Fruit fly (Drosophila melanogaster): Measurements from ENCODE around the gene CG6026.

The CG6026 gene

dm6 chr3R:19028758-19029157, 4.6 kb upstream of the CG6026 start, which contains the start of the genes GatA and P5cr (continued):
- TF ChIP-seq br (optimal IDR thresholded peaks at IDR 0.05) (no peak), CG6683 (GFP tag; optimal IDR thresholded peaks at IDR 0.05) (peak; percentile 61), CG11093 (GFP tag; IDR thresholded peaks at IDR 0.05) (no peak; the same call in 2 of the 3 replicates), dpn (GFP tag; optimal IDR thresholded peaks at IDR 0.05) (peak; percentile 83 to 92), peb (GFP tag; IDR thresholded peaks at IDR 0.05) (no peak), CG4328 (GFP tag; optimal IDR thresholded peaks at IDR 0.05) (no peak), psq (GFP tag; optimal IDR thresholded peaks at IDR 0.05) (peak; percentile 19), CG18262 (tag; optimal IDR thresholded peaks at IDR 0.05) (peak; percentile 32), vvl (GFP tag; IDR thresholded peaks at IDR 0.05) (peak; percentile 87), Trl (optimal IDR thresholded peaks at IDR 0.05) (no peak), Trl (GFP tag; optimal IDR thresholded peaks at IDR 0.05) (peak; percentile 81), Gug (GFP tag; IDR thresholded peaks at IDR 0.05) (peak; percentile 96), Bgb (GFP tag; IDR thresholded peaks at IDR 0.05; ENCODE audit: partially characterized antibody) (peak; percentile 11; the same call in 1 of the 2 replicates), tin (GFP tag; optimal IDR thresholded peaks at IDR 0.05) (peak; percentile 84), CG12071 (GFP tag; optimal IDR thresholded peaks at IDR 0.05) (peak; percentile 79), Lim3 (GFP tag; IDR thresholded peaks at IDR 0.05) (no peak), pfk (GFP tag; optimal IDR thresholded peaks at IDR 0.05) (no peak), odd (GFP tag; optimal IDR thresholded peaks at IDR 0.05) (peak; percentile 60), Lpt (GFP tag; optimal IDR thresholded peaks at IDR 0.05) (no peak), CG12769 (tag; optimal IDR thresholded peaks at IDR 0.05) (peak; percentile 96), crp (GFP tag; optimal IDR thresholded peaks at IDR 0.05) (peak in 1 of 2 experiments; percentile 78), Opbp (GFP tag; IDR thresholded peaks at IDR 0.05; ENCODE audit: partially characterized antibody) (no peak), Chrac-16 (GFP tag; optimal IDR thresholded peaks at IDR 0.05) (peak; percentile 78), Dp (GFP tag; optimal IDR thresholded peaks at IDR 0.05) (peak; percentile 30), Sry-β (GFP tag; optimal IDR thresholded peaks at IDR 0.05) (no peak), sd (tag; optimal IDR thresholded peaks at IDR 0.05) (peak; percentile 74), pnt (GFP tag; optimal IDR thresholded peaks at IDR 0.05) (peak; percentile 78), onecut (GFP tag; IDR thresholded peaks at IDR 0.05) (peak; percentile 96), Sox100B (GFP tag; optimal IDR thresholded peaks at IDR 0.05) (no peak), fd3F (GFP tag; optimal IDR thresholded peaks at IDR 0.05) (peak; percentile 77), run (tag; optimal IDR thresholded peaks at IDR 0.05) (no peak), salm (tag; optimal IDR thresholded peaks at IDR 0.05) (peak; percentile 49), CG10654 (GFP tag; optimal IDR thresholded peaks at IDR 0.05) (peak; percentile 71), CG11504 (tag; optimal IDR thresholded peaks at IDR 0.05) (peak; percentile 72), fru (optimal IDR thresholded peaks at IDR 0.05) (no peak), CG17568 (GFP tag; optimal IDR thresholded peaks at IDR 0.05) (no peak), ro (GFP tag; IDR thresholded peaks at IDR 0.05) (no peak), CG17359 (tag; optimal IDR thresholded peaks at IDR 0.05) (peak; percentile 76), CG3065 (GFP tag; optimal IDR thresholded peaks at IDR 0.05) (peak; percentile 33), pita (GFP tag; optimal IDR thresholded peaks at IDR 0.05) (no peak), CG8944 (GFP tag; optimal IDR thresholded peaks at IDR 0.05) (peak; percentile 86), CG10147 (GFP tag; optimal IDR thresholded peaks at IDR 0.05) (peak; percentile 62), CG11085 (GFP tag; IDR thresholded peaks at IDR 0.05) (peak; percentile 82), Hmx (GFP tag; optimal IDR thresholded peaks at IDR 0.05) (no peak), jumu (GFP tag; optimal IDR thresholded peaks at IDR 0.05) (peak; percentile 86), mirr (GFP tag; optimal IDR thresholded peaks at IDR 0.05) (peak; percentile 87), Sry-δ (GFP tag; optimal IDR thresholded peaks at IDR 0.05) (peak; percentile 43), luna (GFP tag; optimal IDR thresholded peaks at IDR 0.05) (peak; percentile 69), ind (GFP tag; optimal IDR thresholded peaks at IDR 0.05) (peak; percentile 91), CG10209 (GFP tag; optimal IDR thresholded peaks at IDR 0.05) (peak; percentile 75), CG9932 (GFP tag; IDR thresholded peaks at IDR 0.05) (peak; percentile 96), Nf-YC (tag; optimal IDR thresholded peaks at IDR 0.05) (peak; percentile 23)
